Fruit fly (Drosophila melanogaster) whole organism, embryonic: ENCODE measurements around the gene bab2.

Source experiments
- Abd-B ChIP-seq: fragments of 200-800 bp; sonication (Bioruptor generic); optimal IDR thresholded peaks from 2 replicates; lab custom pipeline; 2018; ENCODE audit warnings: missing biosample characterization, mild to moderate bottlenecking, missing genetic modification characterization, moderate library complexity
- Atf6 ChIP-seq: fragments of 200-800 bp; sonication (Bioruptor generic); IDR thresholded peaks from 2 replicates; pipeline ENCODE4 v1.3.6; 2022; ENCODE audit warnings: missing biosample characterization, missing genetic modification characterization
- Awh ChIP-seq: fragments of 200-800 bp; sonication (Bioruptor generic); IDR thresholded peaks from 2 replicates; pipeline ENCODE4, ENCODE4 v1.3.6; 2022; ENCODE audit warnings: missing biosample characterization, missing genetic modification characterization
- B-H2 ChIP-seq: fragments of 200-800 bp; sonication (Bioruptor generic); optimal IDR thresholded peaks from 2 replicates; lab custom pipeline; 2018; ENCODE audit warnings: missing biosample characterization, mild to moderate bottlenecking, missing genetic modification characterization
- CG10462 ChIP-seq: fragments of 200-800 bp; sonication (Bioruptor generic); optimal IDR thresholded peaks from 2 replicates; lab custom pipeline; 2016; ENCODE audit warnings: missing biosample characterization, missing genetic modification characterization
- CG11560 ChIP-seq: fragments of 200-800 bp; sonication (Bioruptor generic); IDR thresholded peaks from 3 replicates; pipeline ENCODE4 v1.3.6; 2022; ENCODE audit warnings: missing biosample characterization, missing genetic modification characterization
- CG11695 ChIP-seq: fragments of 200-800 bp; sonication (Bioruptor generic); IDR thresholded peaks from 3 replicates; pipeline ENCODE4 v1.3.6; 2022; ENCODE audit warnings: missing biosample characterization, missing genetic modification characterization
- CG12219 ChIP-seq: fragments of 200-800 bp; sonication (Bioruptor generic); optimal IDR thresholded peaks from 3 replicates; lab custom pipeline; 2018; ENCODE audit warnings: missing biosample characterization, mild to moderate bottlenecking, missing genetic modification characterization
- CG1233 ChIP-seq: fragments of 200-800 bp; sonication (Bioruptor generic); optimal IDR thresholded peaks from 4 replicates; lab custom pipeline; 2018; ENCODE audit warnings: missing biosample characterization, mild to moderate bottlenecking, missing genetic modification characterization
- CG12744 ChIP-seq: fragments of 200-800 bp; sonication (Bioruptor generic); optimal IDR thresholded peaks from 2 replicates; lab custom pipeline; 2016; ENCODE audit warnings: missing biosample characterization, missing genetic modification characterization
- CG13624 ChIP-seq: fragments of 200-800 bp; sonication (Bioruptor generic); optimal IDR thresholded peaks from 2 replicates; lab custom pipeline; 2016; ENCODE audit warnings: missing biosample characterization, missing genetic modification characterization
- CG14050 ChIP-seq: fragments of 200-800 bp; sonication (Bioruptor generic); IDR thresholded peaks from 3 replicates; pipeline ENCODE4 v1.3.6; 2022; ENCODE audit warnings: missing biosample characterization, missing genetic modification characterization
- CG14860 ChIP-seq: fragments of 200-800 bp; sonication (Bioruptor generic); IDR thresholded peaks from 3 replicates; pipeline ENCODE4 v1.3.6; 2022; ENCODE audit warnings: missing biosample characterization, missing genetic modification characterization; ENCODE audit not compliant: partially characterized antibody
- CG15601 ChIP-seq: fragments of 200-800 bp; sonication (Bioruptor generic); optimal IDR thresholded peaks from 3 replicates; lab custom pipeline; 2019; ENCODE audit warnings: missing biosample characterization, mild to moderate bottlenecking, missing genetic modification characterization, moderate library complexity
- CG17612 ChIP-seq: fragments of 200-800 bp; sonication (Bioruptor generic); IDR thresholded peaks from 2 replicates; pipeline ENCODE4 v1.3.6; 2022; ENCODE audit warnings: missing biosample characterization, missing genetic modification characterization
- CG17802 ChIP-seq: fragments of 200-800 bp; sonication (Bioruptor generic); optimal IDR thresholded peaks from 2 replicates; lab custom pipeline; 2018; ENCODE audit warnings: missing biosample characterization, mild to moderate bottlenecking, missing genetic modification characterization, moderate library complexity
- CG2202 ChIP-seq: fragments of 200-800 bp; sonication (Bioruptor generic); optimal IDR thresholded peaks from 2 replicates; lab custom pipeline; 2018; ENCODE audit warnings: missing biosample characterization, mild to moderate bottlenecking, missing genetic modification characterization
- CG32772 ChIP-seq: fragments of 200-800 bp; sonication (Bioruptor generic); IDR thresholded peaks from 2 replicates; pipeline ENCODE4 v1.3.6; 2022; ENCODE audit warnings: missing biosample characterization, missing genetic modification characterization
- CG3281 ChIP-seq: fragments of 200-800 bp; sonication (Bioruptor generic); optimal IDR thresholded peaks from 3 replicates; lab custom pipeline; 2017; ENCODE audit warnings: missing biosample characterization, mild to moderate bottlenecking, missing genetic modification characterization
- CG3847 ChIP-seq: fragments of 200-800 bp; sonication (Bioruptor generic); IDR thresholded peaks from 2 replicates; pipeline ENCODE4 v1.3.6; 2022; ENCODE audit warnings: missing biosample characterization, missing genetic modification characterization
- CG4282 ChIP-seq: fragments of 200-800 bp; sonication (Bioruptor generic); optimal IDR thresholded peaks from 2 replicates; lab custom pipeline; 2016; ENCODE audit warnings: missing biosample characterization, missing genetic modification characterization
- CG4328 ChIP-seq: fragments of 200-800 bp; sonication (Bioruptor generic); optimal IDR thresholded peaks from 3 replicates; lab custom pipeline; 2017; ENCODE audit warnings: missing biosample characterization, missing genetic modification reagents, missing genetic modification characterization
- CG5180 ChIP-seq: fragments of 200-800 bp; sonication (Bioruptor generic); optimal IDR thresholded peaks from 3 replicates; lab custom pipeline; 2017; ENCODE audit warnings: missing biosample characterization, missing genetic modification characterization, mild to moderate bottlenecking, moderate library complexity, missing genetic modification reagents
- CG6272 ChIP-seq: fragments of 200-800 bp; sonication (Bioruptor generic); IDR thresholded peaks from 2 replicates; pipeline ENCODE4 v1.3.6; 2022; ENCODE audit warnings: missing biosample characterization, missing genetic modification characterization
- CG8478 ChIP-seq: fragments of >200 bp; optimal IDR thresholded peaks from 2 replicates; lab custom pipeline; 2018
- CG9437 ChIP-seq: fragments of 200-800 bp; sonication (Bioruptor generic); optimal IDR thresholded peaks from 2 replicates; lab custom pipeline; 2018; ENCODE audit warnings: missing biosample characterization, mild to moderate bottlenecking, missing genetic modification characterization
- CG9727 ChIP-seq: fragments of 200-800 bp; sonication (Bioruptor generic); optimal IDR thresholded peaks from 3 replicates; lab custom pipeline; 2017; ENCODE audit warnings: missing biosample characterization, mild to moderate bottlenecking, missing genetic modification characterization
- Dbx ChIP-seq: fragments of 200-800 bp; sonication (Bioruptor generic); IDR thresholded peaks from 3 replicates; pipeline ENCODE4 v1.3.6; 2022; ENCODE audit warnings: missing biosample characterization, missing genetic modification characterization
- Med ChIP-seq: fragments of 200-800 bp; sonication (Bioruptor generic); peaks from one replicate; lab custom pipeline; 2016; ENCODE audit warnings: missing biosample characterization, missing genetic modification characterization, mild to moderate bottlenecking, inconsistent platforms, moderate library complexity
- NfI ChIP-seq: fragments of 200-800 bp; sonication (Bioruptor generic); optimal IDR thresholded peaks from 3 replicates; lab custom pipeline; 2018; ENCODE audit warnings: missing biosample characterization, mild to moderate bottlenecking, missing genetic modification characterization, moderate library complexity
- Ssrp ChIP-seq: fragments of 200-800 bp; sonication (Bioruptor generic); optimal IDR thresholded peaks from 2 replicates; lab custom pipeline; 2018; ENCODE audit warnings: missing biosample characterization, mild to moderate bottlenecking, missing genetic modification characterization, moderate library complexity
- Usf ChIP-seq: fragments of 200-800 bp; sonication (Bioruptor generic); optimal IDR thresholded peaks from 2 replicates; lab custom pipeline; 2017; ENCODE audit warnings: missing genotype, missing biosample characterization, missing genetic modification characterization
- ac ChIP-seq: fragments of 200-800 bp; sonication (Bioruptor generic); optimal IDR thresholded peaks from 3 replicates; lab custom pipeline; 2017; ENCODE audit warnings: missing biosample characterization, mild to moderate bottlenecking, missing genetic modification characterization
- al ChIP-seq: fragments of 200-800 bp; sonication (Bioruptor generic); IDR thresholded peaks from 2 replicates; pipeline ENCODE4 v1.3.6; 2022; ENCODE audit warnings: missing biosample characterization, missing genetic modification characterization
- az2 ChIP-seq: fragments of 200-800 bp; sonication (Bioruptor generic); optimal IDR thresholded peaks from 3 replicates; lab custom pipeline; 2016; ENCODE audit warnings: missing biosample characterization, missing genetic modification characterization
- cad ChIP-seq: fragments of >200 bp; optimal IDR thresholded peaks from 2 replicates; lab custom pipeline; 2017; ENCODE audit warnings: missing biosample characterization, missing genetic modification characterization
- cas ChIP-seq: fragments of 200-800 bp; sonication (Bioruptor generic); IDR thresholded peaks from 2 replicates; pipeline ENCODE4 v1.3.6; 2022; ENCODE audit warnings: missing biosample characterization, missing genetic modification characterization
- corto ChIP-seq: fragments of 200-800 bp; sonication (Bioruptor generic); optimal IDR thresholded peaks from 2 replicates; lab custom pipeline; 2016; ENCODE audit warnings: missing biosample characterization, mild to moderate bottlenecking, missing genetic modification characterization, moderate library complexity
- cwo ChIP-seq: fragments of 200-800 bp; sonication (Bioruptor generic); optimal IDR thresholded peaks from 3 replicates; lab custom pipeline; 2017; ENCODE audit warnings: missing biosample characterization, missing genetic modification characterization, mild to moderate bottlenecking, moderate library complexity, missing genetic modification reagents
- disco-r ChIP-seq: fragments of 200-800 bp; sonication (Bioruptor generic); optimal IDR thresholded peaks from 2 replicates; lab custom pipeline; 2016; ENCODE audit warnings: missing biosample characterization, missing genetic modification characterization
- eyg ChIP-seq: fragments of 200-800 bp; sonication (Bioruptor generic); optimal IDR thresholded peaks from 3 replicates; lab custom pipeline; 2016; ENCODE audit warnings: missing biosample characterization, missing genetic modification characterization
- fu2 ChIP-seq: fragments of 200-800 bp; sonication (Bioruptor generic); optimal IDR thresholded peaks from 2 replicates; lab custom pipeline; 2016; ENCODE audit warnings: missing biosample characterization, missing genetic modification characterization
- gcm ChIP-seq: fragments of 200-800 bp; sonication (Bioruptor generic); optimal IDR thresholded peaks from 2 replicates; lab custom pipeline; 2019; ENCODE audit warnings: missing biosample characterization, mild to moderate bottlenecking, missing genetic modification characterization, moderate library complexity
- grau ChIP-seq: fragments of 200-800 bp; optimal IDR thresholded peaks from 3 replicates; lab custom pipeline; 2019; ENCODE audit warnings: missing biosample characterization, mild to moderate bottlenecking, missing genetic modification characterization, moderate library complexity
- gsb ChIP-seq: fragments of 200-800 bp; sonication (Bioruptor generic); IDR thresholded peaks from 2 replicates; pipeline ENCODE4 v1.3.6; 2022; ENCODE audit warnings: missing biosample characterization, missing genetic modification characterization
- ham ChIP-seq: fragments of 200-800 bp; sonication (Bioruptor generic); IDR thresholded peaks from 2 replicates; pipeline ENCODE4 v1.3.6; 2022; ENCODE audit warnings: missing biosample characterization, missing genetic modification characterization
- kay ChIP-seq: fragments of 200-800 bp; sonication (Bioruptor generic); optimal IDR thresholded peaks from 2 replicates; lab custom pipeline; 2016; ENCODE audit warnings: missing biosample characterization, missing genetic modification characterization
- pan ChIP-seq, 4 experiments: fragments of >200 bp in 3 of 4; fragments of 200-800 bp in 1 of 4; sonication (Bioruptor generic) in 1 of 4; optimal IDR thresholded peaks in 3 of 4; IDR thresholded peaks in 1 of 4; 2 replicates each; pipeline versions ENCODE4 v1.3.6 to Lab custom; 2017 to 2022; ENCODE audit warnings: missing biosample characterization in 2 of 4, missing genetic modification characterization in 2 of 4, mixed read lengths in 1 of 4
- row ChIP-seq: fragments of 200-800 bp; sonication (Bioruptor generic); IDR thresholded peaks from 3 replicates; pipeline ENCODE4 v1.3.6; 2022; ENCODE audit warnings: missing biosample characterization, missing genetic modification characterization
- sc ChIP-seq, 3 experiments: fragments of >200 bp in 2 of 3; fragments of 200-800 bp in 1 of 3; sonication (Bioruptor generic) in 1 of 3; optimal IDR thresholded peaks; 2 replicates in 2 of 3; 3 replicates in 1 of 3; lab custom pipeline; 2017; ENCODE audit warnings: mild to moderate bottlenecking in 1 of 3, missing biosample characterization in 1 of 3, missing genetic modification characterization in 1 of 3, missing genetic modification reagents in 1 of 3
- tap ChIP-seq: fragments of 200-800 bp; optimal IDR thresholded peaks from 3 replicates; lab custom pipeline; 2019; ENCODE audit warnings: missing biosample characterization, mild to moderate bottlenecking, missing genetic modification characterization, moderate library complexity

Gene bab2

dm6 chr3L:1166266-1166665 is 10.8 kb downstream of the bab2 start (continued):
- TF ChIP-seq Abd-B, result no peak
- no peak for TF ChIP-seq cad (GFP tag; lab: Kevin White, UChicago)
- no peak for TF ChIP-seq corto
- no peak for TF ChIP-seq B-H2
- TF ChIP-seq CG3847 (GFP tag; lab: Robert Waterston, UW), result no peak
- peak; percentile 93 for TF ChIP-seq ac (GFP tag; lab: Kevin White, UChicago)
- TF ChIP-seq CG17612 (GFP tag; lab: Robert Waterston, UW), result no peak
- TF ChIP-seq Dbx, result no peak
- no peak for TF ChIP-seq CG4282 (GFP tag; lab: Kevin White, UChicago)
- no peak for TF ChIP-seq az2 (GFP tag; lab: Kevin White, UChicago)
- no peak for TF ChIP-seq Atf6
- no peak for TF ChIP-seq ham (GFP tag; lab: Robert Waterston, UW)
- peak; percentile 71 for TF ChIP-seq CG5180 (GFP tag; lab: Kevin White, UChicago)
- TF ChIP-seq CG10462 (GFP tag; lab: Kevin White, UChicago), result no peak
- no peak for TF ChIP-seq CG17802 (tag; lab: Kevin White, UChicago)
- peak; percentile 14 for TF ChIP-seq grau (tag; lab: Kevin White, UChicago)
- TF ChIP-seq eyg, result peak; percentile 9
- TF ChIP-seq gsb (GFP tag; lab: Robert Waterston, UW), result no peak
- peak; percentile 86 for TF ChIP-seq CG2202 (tag; lab: Kevin White, UChicago)
- TF ChIP-seq Awh, result peak; percentile 88; the same call in 1 of the 2 replicates
- no peak for TF ChIP-seq cwo (GFP tag; lab: Kevin White, UChicago)
- no peak for TF ChIP-seq CG14860 (GFP tag; lab: Robert Waterston, UW)
- TF ChIP-seq CG9437, result no peak
- no peak for TF ChIP-seq sc (optimal IDR thresholded peaks at IDR 0.05; lab: Kevin White, UChicago)
- peak; percentile 74 for TF ChIP-seq sc (GFP tag; optimal IDR thresholded peaks at IDR 0.05; lab: Kevin White, UChicago)
- TF ChIP-seq CG1233 (GFP tag; lab: Kevin White, UChicago), result peak; percentile 86
- peak; percentile 75 for TF ChIP-seq CG9727
- TF ChIP-seq kay (GFP tag; lab: Kevin White, UChicago), result no peak
- TF ChIP-seq CG12744 (GFP tag; lab: Kevin White, UChicago), result no peak
- TF ChIP-seq CG6272, result no peak
- no peak for TF ChIP-seq CG11560 (tag; lab: Robert Waterston, UW)
- TF ChIP-seq CG4328 (GFP tag; lab: Kevin White, UChicago), result peak; percentile 62
- TF ChIP-seq CG12219, result peak; percentile 52
- TF ChIP-seq cas, result no peak
- no peak for TF ChIP-seq Usf (GFP tag; lab: Kevin White, UChicago)
- no peak for TF ChIP-seq CG13624 (GFP tag; lab: Kevin White, UChicago)
- no peak for TF ChIP-seq CG32772
- TF ChIP-seq pan (optimal IDR thresholded peaks at IDR 0.05; lab: Kevin White, UChicago), result no peak
- no peak for TF ChIP-seq pan (GFP tag; optimal IDR thresholded peaks at IDR 0.05 in 1 of 2, IDR thresholded peaks at IDR 0.05 in 1 of 2)
- TF ChIP-seq row (GFP tag; lab: Robert Waterston, UW), result no peak
- peak; percentile 65 for TF ChIP-seq gcm (GFP tag; lab: Kevin White, UChicago)
- TF ChIP-seq CG3281, result peak; percentile 18
- TF ChIP-seq al, result no peak
- TF ChIP-seq Med, result peak; percentile 81
- TF ChIP-seq CG14050 (GFP tag; lab: Robert Waterston, UW), result peak; percentile 22; the same call in 1 of the 3 replicates
- no peak for TF ChIP-seq disco-r (GFP tag; lab: Kevin White, UChicago)
- peak; percentile 50 for TF ChIP-seq tap (tag; lab: Kevin White, UChicago)
- peak; percentile 92 for TF ChIP-seq CG15601
- no peak for TF ChIP-seq Ssrp
- TF ChIP-seq CG8478 (lab: Kevin White, UChicago), result no peak
- TF ChIP-seq CG11695 (GFP tag; lab: Robert Waterston, UW), result peak; percentile 61; the same call in 2 of the 3 replicates
- peak; percentile 28 for TF ChIP-seq NfI (GFP tag; lab: Kevin White, UChicago)
- no peak for TF ChIP-seq fu2
